Fruit fly (Drosophila melanogaster) S2 (cell line): Measurements from ENCODE around the gene Qsox3.

Source experiments
- CG8478 ChIP-seq: fragments of >200 bp; optimal IDR thresholded peaks from 2 replicates; lab custom pipeline; 2018
- CTCF ChIP-seq, 2 experiments: fragments of >200 bp; optimal IDR thresholded peaks; 2 replicates each; lab custom pipeline; 2018

- TF ChIP-seq CG8478 (lab: Kevin White, UChicago) (no peak), CTCF (optimal IDR thresholded peaks at IDR 0.05; lab: Kevin White, UChicago) (no peak)
Measured at dm6 chr3R:21922674-21923323, 11.2 kb downstream of the Qsox3 start.
